Worm (Caenorhabditis elegans) whole organism, mixed stage, embryonic: ENCODE measurements around the gene gpa-4.

Source experiments
- drap-1 ChIP-seq: fragments of 200-800 bp; sonication (Bioruptor generic); optimal IDR thresholded peaks from 3 replicates; lab custom pipeline; 2018; ENCODE audit warnings: mild to moderate bottlenecking, missing genetic modification characterization, missing compliant biosample characterization
- lsy-2 ChIP-seq: fragments of 150-350 bp; optimal IDR thresholded peaks from 2 replicates; lab custom pipeline; 2014; ENCODE audit warnings: missing biosample characterization, missing genetic modification characterization
- nhr-2 ChIP-seq: fragments of 150-350 bp; optimal IDR thresholded peaks from 2 replicates; lab custom pipeline; 2014; ENCODE audit warnings: missing biosample characterization, missing genetic modification characterization
- nhr-76 ChIP-seq: sonication (generic microtip); optimal IDR thresholded peaks from 2 replicates; lab custom pipeline; 2017; ENCODE audit warnings: missing biosample characterization, missing genetic modification characterization
- snpc-4 ChIP-seq: fragments of 150-350 bp; optimal IDR thresholded peaks from 2 replicates; lab custom pipeline; 2014; ENCODE audit warnings: missing biosample characterization, missing genetic modification characterization
- unc-39 ChIP-seq: fragments of 150-350 bp; optimal IDR thresholded peaks from 2 replicates; lab custom pipeline; 2014; ENCODE audit warnings: missing biosample characterization, missing genetic modification characterization
- ztf-11 ChIP-seq: fragments of 150-350 bp; optimal IDR thresholded peaks from 2 replicates; lab custom pipeline; 2014; ENCODE audit warnings: missing biosample characterization, missing genetic modification characterization

ce11 chrIV:375915-376314 is 25.6 kb upstream of the gpa-4 start, which contains the start of gene fln-1:
- TF ChIP-seq lsy-2 (tag; lab: Kevin White, UChicago), result no peak
- no peak for TF ChIP-seq snpc-4 (tag; lab: Kevin White, UChicago)
- no peak for TF ChIP-seq unc-39 (tag; lab: Kevin White, UChicago)
- TF ChIP-seq ztf-11 (tag; lab: Kevin White, UChicago), result no peak
- TF ChIP-seq nhr-2 (tag; lab: Kevin White, UChicago), result no peak
- TF ChIP-seq nhr-76 (tag; lab: Kevin White, UChicago), result no peak
- TF ChIP-seq drap-1 (GFP tag; lab: Kevin White, UChicago), result no peak
